Fruit fly (Drosophila melanogaster) S2 (cell line): ENCODE measurements around the gene gammaSnap2.

Experiments used
- CG8478 ChIP-seq: fragments of >200 bp; optimal IDR thresholded peaks from 2 replicates; lab custom pipeline; 2018
- CTCF ChIP-seq, 2 experiments: fragments of >200 bp; optimal IDR thresholded peaks; 2 replicates each; lab custom pipeline; 2018

dm6 chr3R:10084914-10085313, 36.3 kb downstream of the gammaSnap2 start:
- no peak for TF ChIP-seq CG8478 (lab: Kevin White, UChicago)
- TF ChIP-seq CTCF (optimal IDR thresholded peaks at IDR 0.05; lab: Kevin White, UChicago): no peak
